Fruit fly (Drosophila melanogaster) whole organism, embryonic: ENCODE results near the gene Ir68b.
A peak's percentile ranks its signal among the peaks of the same experiment; 100 is the strongest.

Experiments used
- Bdp1 ChIP-seq: fragments of 200-800 bp; sonication (Bioruptor generic); optimal IDR thresholded peaks from 3 replicates; lab custom pipeline; 2016; ENCODE audit warnings: missing biosample characterization, missing genetic modification characterization
- C15 ChIP-seq: fragments of 200-800 bp; sonication (Bioruptor generic); IDR thresholded peaks from 3 replicates; pipeline ENCODE4 v1.3.6; 2022; ENCODE audit warnings: missing biosample characterization, missing genetic modification characterization
- CG10366 ChIP-seq: fragments of 200-800 bp; sonication (Bioruptor generic); IDR thresholded peaks from 2 replicates; pipeline ENCODE4 v1.3.6; 2022; ENCODE audit warnings: missing biosample characterization, missing genetic modification characterization
- CG11247 ChIP-seq: fragments of 200-800 bp; sonication (Bioruptor generic); IDR thresholded peaks from 2 replicates; pipeline ENCODE4 v1.3.6; 2022; ENCODE audit warnings: missing biosample characterization, missing genetic modification characterization
- CG11504 ChIP-seq: fragments of 200-800 bp; sonication (Bioruptor generic); optimal IDR thresholded peaks from 3 replicates; lab custom pipeline; 2019; ENCODE audit warnings: missing biosample characterization, mild to moderate bottlenecking, missing genetic modification characterization, moderate library complexity
- CG11723 ChIP-seq: fragments of 200-800 bp; sonication (Bioruptor generic); optimal IDR thresholded peaks from 2 replicates; lab custom pipeline; 2017; ENCODE audit warnings: missing biosample characterization, mild to moderate bottlenecking, missing genetic modification characterization
- CG12071 ChIP-seq: fragments of 200-800 bp; sonication (Bioruptor generic); optimal IDR thresholded peaks from 3 replicates; lab custom pipeline; 2018; ENCODE audit warnings: missing biosample characterization, mild to moderate bottlenecking, missing genetic modification characterization
- CG12391 ChIP-seq: fragments of 200-800 bp; sonication (Bioruptor generic); optimal IDR thresholded peaks from 3 replicates; lab custom pipeline; 2018; ENCODE audit warnings: missing biosample characterization, mild to moderate bottlenecking, missing genetic modification characterization, moderate library complexity
- CG13123 ChIP-seq: fragments of 200-800 bp; sonication (Bioruptor generic); optimal IDR thresholded peaks from 2 replicates; lab custom pipeline; 2016; ENCODE audit warnings: missing biosample characterization, missing genetic modification characterization
- CG14014 ChIP-seq: fragments of 200-800 bp; sonication (Bioruptor generic); IDR thresholded peaks from 2 replicates; pipeline ENCODE4 v1.3.6; 2022; ENCODE audit warnings: missing biosample characterization, missing genetic modification characterization
- CG14441 ChIP-seq: fragments of 200-800 bp; sonication (Bioruptor generic); IDR thresholded peaks from 2 replicates; pipeline ENCODE4 v1.3.6; 2022; ENCODE audit warnings: missing biosample characterization, missing genetic modification characterization
- CG1602 ChIP-seq: fragments of 200-800 bp; sonication (Bioruptor generic); optimal IDR thresholded peaks from 3 replicates; lab custom pipeline; 2016; ENCODE audit warnings: missing biosample characterization, missing genetic modification characterization
- CG16815 ChIP-seq: fragments of 200-800 bp; sonication (Bioruptor generic); optimal IDR thresholded peaks from 3 replicates; lab custom pipeline; 2017; ENCODE audit warnings: missing biosample characterization, mild to moderate bottlenecking, missing genetic modification characterization
- CG17612 ChIP-seq: fragments of 200-800 bp; sonication (Bioruptor generic); IDR thresholded peaks from 2 replicates; pipeline ENCODE4 v1.3.6; 2022; ENCODE audit warnings: missing biosample characterization, missing genetic modification characterization
- CG30431 ChIP-seq: fragments of 200-800 bp; sonication (Bioruptor generic); optimal IDR thresholded peaks from 2 replicates; lab custom pipeline; 2017; ENCODE audit warnings: missing biosample characterization, missing genetic modification characterization
- CG31441 ChIP-seq: fragments of 200-800 bp; sonication (Bioruptor generic); IDR thresholded peaks from 2 replicates; pipeline ENCODE4 v1.3.6; 2022; ENCODE audit warnings: missing biosample characterization, missing genetic modification characterization
- CG32532 ChIP-seq: fragments of 200-800 bp; sonication (Bioruptor generic); IDR thresholded peaks from 2 replicates; pipeline ENCODE4 v1.3.6; 2022; ENCODE audit warnings: missing biosample characterization, missing genetic modification characterization
- CG34422 ChIP-seq: fragments of 200-800 bp; sonication (Bioruptor generic); IDR thresholded peaks from 3 replicates; pipeline ENCODE4 v1.3.6; 2022; ENCODE audit warnings: missing biosample characterization, missing genetic modification characterization
- CG7357 ChIP-seq: fragments of 200-800 bp; sonication (Bioruptor generic); IDR thresholded peaks from 3 replicates; pipeline ENCODE4 v1.3.6; 2022; ENCODE audit warnings: missing biosample characterization, missing genetic modification characterization
- CG7556 ChIP-seq: fragments of 200-800 bp; sonication (Bioruptor generic); optimal IDR thresholded peaks from 2 replicates; lab custom pipeline; 2017; ENCODE audit warnings: missing biosample characterization, mild to moderate bottlenecking, missing genetic modification characterization
- CG8281 ChIP-seq: fragments of 200-800 bp; sonication (Bioruptor generic); optimal IDR thresholded peaks from 2 replicates; lab custom pipeline; 2018; ENCODE audit warnings: missing biosample characterization, mild to moderate bottlenecking, missing genetic modification characterization, moderate library complexity
- CG9727 ChIP-seq: fragments of 200-800 bp; sonication (Bioruptor generic); optimal IDR thresholded peaks from 3 replicates; lab custom pipeline; 2017; ENCODE audit warnings: missing biosample characterization, mild to moderate bottlenecking, missing genetic modification characterization
- Dip3 ChIP-seq: fragments of 200-800 bp; sonication (Bioruptor generic); optimal IDR thresholded peaks from 3 replicates; lab custom pipeline; 2016; ENCODE audit warnings: missing biosample characterization, missing genetic modification characterization
- Doc3 ChIP-seq: fragments of 200-800 bp; sonication (Bioruptor generic); IDR thresholded peaks from 3 replicates; pipeline ENCODE4 v1.3.6; 2022; ENCODE audit warnings: missing biosample characterization, missing genetic modification characterization; ENCODE audit not compliant: partially characterized antibody
- Fer1 ChIP-seq: fragments of 200-800 bp; sonication (Bioruptor generic); optimal IDR thresholded peaks from 2 replicates; lab custom pipeline; 2017; ENCODE audit warnings: missing biosample characterization, mild to moderate bottlenecking, missing genetic modification characterization
- Gsc ChIP-seq: fragments of 200-800 bp; sonication (Bioruptor generic); IDR thresholded peaks from 2 replicates; pipeline ENCODE4 v1.3.6; 2022; ENCODE audit warnings: missing biosample characterization, missing genetic modification characterization
- Hr51 ChIP-seq, 2 experiments: fragments of 200-800 bp; sonication (Bioruptor generic); optimal IDR thresholded peaks; 2 replicates in 1 of 2; 3 replicates in 1 of 2; lab custom pipeline; 2016 to 2018; ENCODE audit warnings: missing biosample characterization in 2 of 2, missing genetic modification characterization in 2 of 2, mild to moderate bottlenecking in 1 of 2, moderate library complexity in 1 of 2
- Nf-YA ChIP-seq: fragments of 200-800 bp; sonication (Bioruptor generic); IDR thresholded peaks from 2 replicates; pipeline ENCODE4 v1.3.6; 2022; ENCODE audit warnings: missing biosample characterization, missing genetic modification characterization
- Optix ChIP-seq: fragments of 200-800 bp; sonication (Bioruptor generic); IDR thresholded peaks from 3 replicates; pipeline ENCODE4 v1.3.6; 2022; ENCODE audit warnings: missing biosample characterization, missing genetic modification characterization
- Poxn ChIP-seq: fragments of 200-800 bp; sonication (Bioruptor generic); IDR thresholded peaks from 2 replicates; pipeline ENCODE4 v1.3.6; 2022; ENCODE audit warnings: missing biosample characterization, missing genetic modification characterization
- Side ChIP-seq: fragments of 200-800 bp; sonication (Bioruptor generic); optimal IDR thresholded peaks from 2 replicates; lab custom pipeline; 2016; ENCODE audit warnings: missing biosample characterization, missing genetic modification characterization
- ab ChIP-seq: fragments of 200-800 bp; sonication (Bioruptor generic); optimal IDR thresholded peaks from 2 replicates; lab custom pipeline; 2016; ENCODE audit warnings: missing biosample characterization, missing genetic modification characterization
- crp ChIP-seq, 2 experiments: fragments of 200-800 bp; sonication (Bioruptor generic); optimal IDR thresholded peaks; 2 replicates in 1 of 2; 3 replicates in 1 of 2; lab custom pipeline; 2017; ENCODE audit warnings: missing biosample characterization in 2 of 2, missing genetic modification characterization in 2 of 2, mild to moderate bottlenecking in 1 of 2, moderate library complexity in 1 of 2
- dysf ChIP-seq: fragments of 200-800 bp; sonication (Bioruptor generic); IDR thresholded peaks from 3 replicates; pipeline ENCODE4 v1.3.6; 2022; ENCODE audit warnings: missing biosample characterization, missing genetic modification characterization
- fu2 ChIP-seq: fragments of 200-800 bp; sonication (Bioruptor generic); optimal IDR thresholded peaks from 2 replicates; lab custom pipeline; 2016; ENCODE audit warnings: missing biosample characterization, missing genetic modification characterization
- gcm2 ChIP-seq: fragments of 200-800 bp; sonication (Bioruptor generic); optimal IDR thresholded peaks from 2 replicates; lab custom pipeline; 2016; ENCODE audit warnings: missing biosample characterization, missing genetic modification characterization
- gfzf ChIP-seq: fragments of 200-800 bp; sonication (Bioruptor generic); optimal IDR thresholded peaks from 2 replicates; lab custom pipeline; 2016; ENCODE audit warnings: missing biosample characterization, mild to moderate bottlenecking, missing genetic modification characterization, moderate library complexity
- gsb-n ChIP-seq: fragments of 200-800 bp; sonication (Bioruptor generic); optimal IDR thresholded peaks from 3 replicates; lab custom pipeline; 2018; ENCODE audit warnings: missing biosample characterization, mild to moderate bottlenecking, missing genetic modification characterization
- hbn ChIP-seq: fragments of 200-800 bp; sonication (Bioruptor generic); IDR thresholded peaks from 2 replicates; pipeline ENCODE4 v1.3.6; 2022; ENCODE audit warnings: missing biosample characterization, missing genetic modification characterization; ENCODE audit not compliant: partially characterized antibody
- hkb ChIP-seq, 2 experiments: fragments of 200-800 bp in 1 of 2; fragments of >200 bp in 1 of 2; sonication (Bioruptor generic) in 1 of 2; IDR thresholded peaks in 1 of 2; optimal IDR thresholded peaks in 1 of 2; 2 replicates each; pipeline versions ENCODE4 v1.3.6 to Lab custom; 2017 to 2022; ENCODE audit warnings: missing biosample characterization in 1 of 2, missing genetic modification characterization in 1 of 2
- kay ChIP-seq: fragments of 200-800 bp; sonication (Bioruptor generic); optimal IDR thresholded peaks from 2 replicates; lab custom pipeline; 2016; ENCODE audit warnings: missing biosample characterization, missing genetic modification characterization
- nau ChIP-seq: fragments of 200-800 bp; sonication (Bioruptor generic); optimal IDR thresholded peaks from 3 replicates; lab custom pipeline; 2017; ENCODE audit warnings: missing biosample characterization, mild to moderate bottlenecking, missing genetic modification characterization, missing genetic modification reagents
- oc ChIP-seq: fragments of 200-800 bp; sonication (Bioruptor generic); optimal IDR thresholded peaks from 2 replicates; lab custom pipeline; 2018; ENCODE audit warnings: missing biosample characterization, mild to moderate bottlenecking, missing genetic modification characterization, moderate library complexity
- pan ChIP-seq, 4 experiments: fragments of >200 bp in 3 of 4; fragments of 200-800 bp in 1 of 4; sonication (Bioruptor generic) in 1 of 4; optimal IDR thresholded peaks in 3 of 4; IDR thresholded peaks in 1 of 4; 2 replicates each; pipeline versions ENCODE4 v1.3.6 to Lab custom; 2017 to 2022; ENCODE audit warnings: missing biosample characterization in 2 of 4, missing genetic modification characterization in 2 of 4, mixed read lengths in 1 of 4
- ranshi ChIP-seq: fragments of 200-800 bp; sonication (Bioruptor generic); IDR thresholded peaks from 2 replicates; pipeline ENCODE4 v1.3.6; 2022; ENCODE audit warnings: missing biosample characterization, missing genetic modification characterization
- row ChIP-seq: fragments of 200-800 bp; sonication (Bioruptor generic); IDR thresholded peaks from 3 replicates; pipeline ENCODE4 v1.3.6; 2022; ENCODE audit warnings: missing biosample characterization, missing genetic modification characterization
- run ChIP-seq: fragments of 200-800 bp; sonication (Bioruptor generic); optimal IDR thresholded peaks from 3 replicates; lab custom pipeline; 2018; ENCODE audit warnings: missing biosample characterization, mild to moderate bottlenecking, missing genetic modification characterization
- sug ChIP-seq: fragments of 200-800 bp; optimal IDR thresholded peaks from 2 replicates; lab custom pipeline; 2019; ENCODE audit warnings: missing biosample characterization, mild to moderate bottlenecking, missing genetic modification characterization, moderate library complexity
- trem ChIP-seq: fragments of 200-800 bp; optimal IDR thresholded peaks from 3 replicates; lab custom pipeline; 2019; ENCODE audit warnings: missing biosample characterization, mild to moderate bottlenecking, missing genetic modification characterization, moderate library complexity
- unpg ChIP-seq: fragments of 200-800 bp; sonication (Bioruptor generic); optimal IDR thresholded peaks from 3 replicates; lab custom pipeline; 2018; ENCODE audit warnings: missing biosample characterization, mild to moderate bottlenecking, missing genetic modification characterization, moderate library complexity

Gene Ir68b

dm6 chr3L:12139232-12139698, 12.1 kb upstream of the Ir68b start (continued):
- TF ChIP-seq CG10366 (GFP tag; lab: Robert Waterston, UW): 0 out of 2 replicates have a peak, but pooled peaks have one; percentile 28
- no peak for TF ChIP-seq nau (GFP tag; lab: Kevin White, UChicago)
- TF ChIP-seq CG12071: no peak
- TF ChIP-seq row (GFP tag; lab: Robert Waterston, UW): peak; percentile 70
- no peak for TF ChIP-seq gfzf (GFP tag; lab: Kevin White, UChicago)
- TF ChIP-seq Hr51 (GFP tag; optimal IDR thresholded peaks at IDR 0.05; lab: Kevin White, UChicago): peak in 1 of 2 experiments; percentile 60
- peak; percentile 57 for TF ChIP-seq Fer1 (GFP tag; lab: Kevin White, UChicago)
- TF ChIP-seq trem (tag; lab: Kevin White, UChicago): no peak
- peak; percentile 45; the same call in 1 of the 2 replicates for TF ChIP-seq CG14014
- peak; percentile 21 for TF ChIP-seq gcm2 (GFP tag; lab: Kevin White, UChicago)
- TF ChIP-seq Dip3 (GFP tag; lab: Kevin White, UChicago): peak; percentile 29
- no peak for TF ChIP-seq CG13123 (GFP tag; lab: Kevin White, UChicago)
- peak; percentile 53 for TF ChIP-seq sug
- no peak for TF ChIP-seq hkb (optimal IDR thresholded peaks at IDR 0.05; lab: Kevin White, UChicago)
- TF ChIP-seq hkb (GFP tag; IDR thresholded peaks at IDR 0.05; lab: Robert Waterston, UW): peak; percentile 51
- 0 out of 2 replicates have a peak, but pooled peaks have one; percentile 21 for TF ChIP-seq CG14441 (GFP tag; lab: Robert Waterston, UW)
- no peak for TF ChIP-seq CG8281 (tag; lab: Kevin White, UChicago)
- TF ChIP-seq gsb-n (tag; lab: Kevin White, UChicago): no peak
- no peak for TF ChIP-seq Bdp1 (GFP tag; lab: Kevin White, UChicago)
- TF ChIP-seq fu2 (GFP tag; lab: Kevin White, UChicago): no peak
- no peak for TF ChIP-seq Optix (GFP tag; lab: Robert Waterston, UW)
- peak; percentile 57; the same call in 1 of the 2 replicates for TF ChIP-seq CG32532 (GFP tag; lab: Robert Waterston, UW)
- no peak for TF ChIP-seq CG17612 (GFP tag; lab: Robert Waterston, UW)
- TF ChIP-seq Side (GFP tag; lab: Kevin White, UChicago): peak; percentile 49
- TF ChIP-seq CG7357 (GFP tag; lab: Robert Waterston, UW): no peak
- TF ChIP-seq Poxn (GFP tag; lab: Robert Waterston, UW): no peak
- TF ChIP-seq CG31441 (GFP tag; lab: Robert Waterston, UW): peak; percentile 43; the same call in 1 of the 2 replicates
- no peak for TF ChIP-seq ranshi (GFP tag; lab: Robert Waterston, UW)
- no peak for TF ChIP-seq crp (GFP tag; optimal IDR thresholded peaks at IDR 0.05; lab: Kevin White, UChicago)
- peak; percentile 43 for TF ChIP-seq CG7556 (GFP tag; lab: Kevin White, UChicago)
- no peak for TF ChIP-seq pan (optimal IDR thresholded peaks at IDR 0.05; lab: Kevin White, UChicago)
- no peak for TF ChIP-seq pan (GFP tag; optimal IDR thresholded peaks at IDR 0.05 in 1 of 2, IDR thresholded peaks at IDR 0.05 in 1 of 2)
- no peak for TF ChIP-seq ab (GFP tag; lab: Kevin White, UChicago)
- TF ChIP-seq oc (tag; lab: Kevin White, UChicago): no peak
- peak; percentile 70 for TF ChIP-seq dysf (GFP tag; lab: Robert Waterston, UW)
- TF ChIP-seq unpg: peak; percentile 51
- TF ChIP-seq CG9727 (GFP tag; lab: Kevin White, UChicago): peak; percentile 44
- TF ChIP-seq CG16815 (GFP tag; lab: Kevin White, UChicago): peak; percentile 13
- peak; percentile 20 for TF ChIP-seq CG11723 (GFP tag; lab: Kevin White, UChicago)
- TF ChIP-seq CG1602 (GFP tag; lab: Kevin White, UChicago): peak; percentile 7
- TF ChIP-seq kay (GFP tag; lab: Kevin White, UChicago): no peak
- TF ChIP-seq CG12391 (tag; lab: Kevin White, UChicago): peak; percentile 27
- TF ChIP-seq hbn (GFP tag; lab: Robert Waterston, UW): no peak
- no peak for TF ChIP-seq CG30431 (GFP tag; lab: Kevin White, UChicago)
- peak; percentile 41 for TF ChIP-seq run (tag; lab: Kevin White, UChicago)
- peak; percentile 54; the same call in 2 of the 3 replicates for TF ChIP-seq CG34422
- TF ChIP-seq CG11504: no peak
- no peak for TF ChIP-seq Gsc (GFP tag; lab: Robert Waterston, UW)
- TF ChIP-seq C15 (GFP tag; lab: Robert Waterston, UW): no peak
- peak; percentile 44; the same call in 1 of the 2 replicates for TF ChIP-seq CG11247 (GFP tag; lab: Robert Waterston, UW)
- TF ChIP-seq Doc3 (GFP tag; lab: Robert Waterston, UW): no peak
- TF ChIP-seq Nf-YA (GFP tag; lab: Robert Waterston, UW): no peak
